Worm (Caenorhabditis elegans) whole organism, early embryonic: ENCODE results near the gene ZK105.8.

Experiments used
- B0310.2 ChIP-seq: sonication (generic microtip); optimal IDR thresholded peaks from 2 replicates; lab custom pipeline; 2016; ENCODE audit warnings: mild to moderate bottlenecking, missing genetic modification characterization, missing compliant biosample characterization
- F13C5.2 ChIP-seq: sonication (generic microtip); optimal IDR thresholded peaks from 2 replicates; lab custom pipeline; 2017; ENCODE audit warnings: mild to moderate bottlenecking, missing genetic modification characterization, inconsistent platforms, missing compliant biosample characterization
- aly-1 ChIP-seq: sonication (generic microtip); optimal IDR thresholded peaks from 2 replicates; lab custom pipeline; 2016; ENCODE audit warnings: missing genetic modification characterization, missing compliant biosample characterization
- ama-1 ChIP-seq: fragments of 150-350 bp; optimal IDR thresholded peaks from 2 replicates; lab custom pipeline; 2014
- ceh-13 ChIP-seq: fragments of 200-800 bp; sonication (Bioruptor generic); optimal IDR thresholded peaks from 2 replicates; lab custom pipeline; 2018; ENCODE audit warnings: mild to moderate bottlenecking, missing genetic modification characterization, missing compliant biosample characterization
- ceh-36 ChIP-seq: sonication (generic microtip); optimal IDR thresholded peaks from 2 replicates; lab custom pipeline; 2016; ENCODE audit warnings: missing genetic modification characterization, inconsistent platforms, missing compliant biosample characterization
- ets-7 ChIP-seq: sonication (generic microtip); optimal IDR thresholded peaks from 2 replicates; lab custom pipeline; 2016; ENCODE audit warnings: missing genotype, missing genetic modification characterization, missing compliant biosample characterization
- flt-1 ChIP-seq: fragments of 200-800 bp; sonication (Bioruptor generic); IDR thresholded peaks from 2 replicates; pipeline ENCODE4 v1.3.6; 2022; ENCODE audit warnings: missing genetic modification characterization, missing compliant biosample characterization
- hmbx-1 ChIP-seq: sonication (generic microtip); optimal IDR thresholded peaks from 2 replicates; lab custom pipeline; 2016; ENCODE audit warnings: mild to moderate bottlenecking, missing genetic modification characterization, missing compliant biosample characterization
- hmg-4 ChIP-seq: fragments of 200-800 bp; sonication (Bioruptor generic); optimal IDR thresholded peaks from 2 replicates; lab custom pipeline; 2018; ENCODE audit warnings: mild to moderate bottlenecking, missing genetic modification characterization, missing compliant biosample characterization
- hnd-1 ChIP-seq: sonication (generic microtip); optimal IDR thresholded peaks from 2 replicates; lab custom pipeline; 2016; ENCODE audit warnings: missing genetic modification characterization, missing compliant biosample characterization
- pes-1 ChIP-seq: fragments of 200-800 bp; sonication (Bioruptor generic); IDR thresholded peaks from 2 replicates; pipeline ENCODE4 v1.3.6; 2022; ENCODE audit warnings: missing genetic modification reagents, missing genetic modification characterization, missing compliant biosample characterization
- scrt-1 ChIP-seq: fragments of 200-800 bp; sonication (Bioruptor generic); IDR thresholded peaks from 2 replicates; pipeline ENCODE4 v1.3.6; 2022; ENCODE audit warnings: missing genetic modification characterization, missing compliant biosample characterization
- sea-1 ChIP-seq: fragments of 200-800 bp; sonication (Bioruptor generic); conservative IDR thresholded peaks from 2 replicates; pipeline ENCODE4 v1.3.6; 2022; ENCODE audit warnings: missing genetic modification characterization, missing compliant biosample characterization
- tbx-11 ChIP-seq: fragments of 200-800 bp; sonication (Bioruptor generic); IDR thresholded peaks from 2 replicates; pipeline ENCODE4 v1.3.6; 2022; ENCODE audit warnings: missing genetic modification characterization, missing compliant biosample characterization
- tbx-37 ChIP-seq: fragments of 200-800 bp; sonication (Bioruptor generic); conservative IDR thresholded peaks from 2 replicates; pipeline ENCODE4 v1.3.6; 2022; ENCODE audit warnings: missing genetic modification reagents, missing genetic modification characterization, missing compliant biosample characterization
- tra-4 ChIP-seq: sonication (generic microtip); optimal IDR thresholded peaks from 2 replicates; lab custom pipeline; 2017; ENCODE audit warnings: missing genetic modification characterization, missing compliant biosample characterization

The ZK105.8 gene

DNA sequence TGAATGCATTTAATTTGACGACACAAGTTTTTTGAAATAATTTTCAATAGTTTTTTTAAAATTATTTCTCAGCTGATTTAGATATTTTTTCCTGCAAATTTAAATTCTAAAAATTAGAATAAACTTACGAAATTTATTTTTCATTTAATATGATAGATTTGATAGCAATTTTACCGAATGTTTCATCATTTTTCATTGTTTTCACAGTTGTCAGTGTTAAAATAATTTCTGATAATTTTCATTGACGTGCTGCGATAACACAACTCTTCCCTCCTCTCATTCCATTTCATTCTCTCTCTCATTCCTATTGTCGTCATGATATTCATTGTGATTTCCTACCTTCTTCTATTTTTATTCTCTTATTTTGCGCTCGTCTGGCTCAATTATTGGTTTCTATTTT is 35.9 kb downstream of the ZK105.8 start, which contains the start of gene hint-3:
Gene hint-3, plus strand, starts transcription at position 301 of the 400 bp plus-strand sequence.
- no peak for TF ChIP-seq sea-1
- no peak for TF ChIP-seq tra-4 (tag; lab: Kevin White, UChicago)
- no peak for TF ChIP-seq hmg-4 (GFP tag; lab: Kevin White, UChicago)
- TF ChIP-seq tbx-37, result no peak
- no peak for TF ChIP-seq ceh-13 (GFP tag; lab: Kevin White, UChicago)
- TF ChIP-seq hmbx-1 (tag; lab: Kevin White, UChicago), result no peak
- TF ChIP-seq ama-1 (lab: Kevin White, UChicago), result no peak
- TF ChIP-seq hnd-1, result no peak
- TF ChIP-seq B0310.2 (tag; lab: Kevin White, UChicago), result no peak
- TF ChIP-seq flt-1 (GFP tag; lab: Robert Waterston, UW), result no peak
- TF ChIP-seq scrt-1, result no peak
- no peak for TF ChIP-seq tbx-11 (GFP tag; lab: Robert Waterston, UW)
- no peak for TF ChIP-seq ceh-36 (tag; lab: Kevin White, UChicago)
- no peak for TF ChIP-seq aly-1 (tag; lab: Kevin White, UChicago)

DNA sequence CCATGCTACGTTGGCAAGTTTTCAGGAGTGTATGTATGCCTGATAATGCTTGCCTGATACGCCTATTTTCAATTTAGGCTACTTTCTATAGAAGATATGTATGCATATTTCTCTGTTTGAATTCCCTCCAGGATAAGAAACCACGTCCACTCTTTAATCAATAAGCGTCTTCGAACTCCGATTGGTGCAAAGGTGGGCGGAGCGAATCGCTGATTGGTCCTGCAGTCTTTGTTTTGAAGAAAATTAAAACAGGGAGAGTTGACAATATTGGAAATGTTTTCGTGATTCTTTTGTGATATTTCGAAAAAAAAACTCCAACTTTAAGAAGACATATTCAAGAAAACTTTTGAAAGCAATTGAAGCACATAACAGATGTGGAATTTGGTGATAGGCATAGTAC is 37.6 kb downstream of the ZK105.8 start:
- TF ChIP-seq flt-1 (GFP tag; lab: Robert Waterston, UW), result no peak
- TF ChIP-seq tra-4 (tag; lab: Kevin White, UChicago), result no peak
- TF ChIP-seq scrt-1, result no peak
- TF ChIP-seq B0310.2 (tag; lab: Kevin White, UChicago), result no peak
- TF ChIP-seq ceh-13 (GFP tag; lab: Kevin White, UChicago), result no peak
- TF ChIP-seq tbx-37, result no peak
- TF ChIP-seq F13C5.2 (tag; lab: Kevin White, UChicago), result no peak
- TF ChIP-seq ama-1 (lab: Kevin White, UChicago), result no peak
- no peak for TF ChIP-seq aly-1 (tag; lab: Kevin White, UChicago)
- no peak for TF ChIP-seq hnd-1
- TF ChIP-seq pes-1 (GFP tag; lab: Robert Waterston, UW), result no peak
- TF ChIP-seq hmg-4 (GFP tag; lab: Kevin White, UChicago), result no peak
- no peak for TF ChIP-seq ceh-36 (tag; lab: Kevin White, UChicago)
- TF ChIP-seq sea-1, result no peak
- TF ChIP-seq tbx-11 (GFP tag; lab: Robert Waterston, UW), result no peak
- no peak for TF ChIP-seq ets-7 (tag; lab: Kevin White, UChicago)
- no peak for TF ChIP-seq hmbx-1 (tag; lab: Kevin White, UChicago)

DNA sequence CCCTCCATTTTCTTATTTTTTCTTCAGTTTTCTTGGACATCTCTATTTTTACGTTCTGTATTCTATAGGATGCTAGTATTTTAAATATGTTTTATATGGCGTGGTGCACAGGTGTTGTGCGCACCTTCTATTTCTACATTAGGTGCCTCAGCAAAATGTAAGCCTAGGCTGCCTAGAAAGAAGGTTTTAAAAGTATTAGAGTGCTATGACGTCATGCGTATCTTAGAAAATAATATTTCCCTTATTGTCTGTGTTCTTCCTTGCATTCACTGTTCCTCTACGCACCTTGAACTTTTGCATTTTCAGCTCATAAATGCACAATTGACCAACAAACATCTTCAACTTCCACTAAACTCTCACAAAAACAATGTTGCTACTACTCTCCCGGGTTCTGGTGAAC is 46.7 kb downstream of the ZK105.8 start, which contains the start of gene frpr-3:
Gene frpr-3, plus strand, starts transcription at position 301 of the 400 bp plus-strand sequence.
- no peak for TF ChIP-seq flt-1 (GFP tag; lab: Robert Waterston, UW)
- no peak for TF ChIP-seq aly-1 (tag; lab: Kevin White, UChicago)
- no peak for TF ChIP-seq tra-4 (tag; lab: Kevin White, UChicago)
- TF ChIP-seq ceh-36 (tag; lab: Kevin White, UChicago), result no peak
- TF ChIP-seq tbx-11 (GFP tag; lab: Robert Waterston, UW), result no peak
- TF ChIP-seq ama-1 (lab: Kevin White, UChicago), result no peak
- no peak for TF ChIP-seq hnd-1
- no peak for TF ChIP-seq sea-1
- TF ChIP-seq F13C5.2 (tag; lab: Kevin White, UChicago), result no peak
- no peak for TF ChIP-seq ceh-13 (GFP tag; lab: Kevin White, UChicago)
- no peak for TF ChIP-seq hmg-4 (GFP tag; lab: Kevin White, UChicago)
- no peak for TF ChIP-seq tbx-37
- TF ChIP-seq B0310.2 (tag; lab: Kevin White, UChicago), result no peak
- TF ChIP-seq scrt-1, result no peak
- TF ChIP-seq hmbx-1 (tag; lab: Kevin White, UChicago), result no peak
- TF ChIP-seq ets-7 (tag; lab: Kevin White, UChicago), result no peak

DNA sequence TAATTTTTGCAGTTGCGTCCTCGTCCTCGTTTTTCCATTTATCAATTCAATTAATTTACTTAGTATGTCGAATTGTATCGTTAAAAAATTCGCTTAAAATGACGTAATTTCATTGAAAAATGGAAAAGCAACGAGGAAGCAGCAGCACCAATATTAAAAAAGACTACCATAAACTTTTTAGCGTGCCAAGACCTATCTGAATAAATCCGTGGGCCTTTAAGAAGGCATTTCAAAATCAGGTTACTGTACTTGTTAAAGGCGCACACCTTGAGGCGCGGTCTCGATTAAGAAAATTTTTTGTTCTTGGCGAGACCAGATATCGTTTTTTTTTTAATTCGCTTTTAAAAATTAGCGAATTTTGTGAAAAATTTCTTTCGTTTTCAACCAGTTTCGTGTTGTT is 49.4 kb downstream of the ZK105.8 start:
- TF ChIP-seq sea-1 (no peak), hnd-1 (no peak), ama-1 (lab: Kevin White, UChicago) (no peak), pes-1 (GFP tag; lab: Robert Waterston, UW) (no peak), scrt-1 (no peak), ets-7 (tag; lab: Kevin White, UChicago) (no peak), ceh-36 (tag; lab: Kevin White, UChicago) (no peak), tbx-37 (no peak), F13C5.2 (tag; lab: Kevin White, UChicago) (no peak), tra-4 (tag; lab: Kevin White, UChicago) (no peak), flt-1 (GFP tag; lab: Robert Waterston, UW) (no peak), ceh-13 (GFP tag; lab: Kevin White, UChicago) (no peak), hmg-4 (GFP tag; lab: Kevin White, UChicago) (no peak)

DNA sequence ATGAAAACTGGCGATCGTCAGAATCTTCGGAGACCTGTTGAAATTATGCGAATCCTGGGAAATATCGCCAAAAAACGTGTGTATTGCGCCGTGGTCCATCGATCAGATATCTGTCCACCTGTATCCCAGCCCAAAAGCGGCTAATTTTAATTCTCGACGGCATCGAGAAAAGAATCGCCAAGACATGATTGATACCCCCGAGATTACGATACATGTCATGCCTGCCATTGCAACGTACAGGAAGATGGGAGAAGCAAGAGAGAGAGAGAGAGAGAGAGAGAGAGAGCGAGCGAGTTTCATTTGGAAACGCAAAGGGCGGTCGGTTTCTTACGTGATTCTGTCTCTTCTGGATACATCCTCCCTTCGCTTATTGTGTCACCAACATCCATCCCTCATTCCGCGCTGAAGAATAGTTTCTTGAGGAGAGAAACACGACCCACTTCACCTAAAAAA is 49.9 kb downstream of the ZK105.8 start, which contains the start of gene grl-10:
Gene grl-10, plus strand, starts transcription at position 403 of the 453 bp plus-strand sequence.
- TF ChIP-seq hnd-1 (no peak), aly-1 (tag; lab: Kevin White, UChicago) (no peak), ceh-13 (GFP tag; lab: Kevin White, UChicago) (no peak), scrt-1 (no peak), flt-1 (GFP tag; lab: Robert Waterston, UW) (no peak), B0310.2 (tag; lab: Kevin White, UChicago) (no peak), ama-1 (lab: Kevin White, UChicago) (no peak), sea-1 (no peak), F13C5.2 (tag; lab: Kevin White, UChicago) (no peak), ets-7 (tag; lab: Kevin White, UChicago) (no peak), ceh-36 (tag; lab: Kevin White, UChicago) (no peak), tbx-11 (GFP tag; lab: Robert Waterston, UW) (no peak), tra-4 (tag; lab: Kevin White, UChicago) (no peak), hmg-4 (GFP tag; lab: Kevin White, UChicago) (no peak), pes-1 (GFP tag; lab: Robert Waterston, UW) (no peak), hmbx-1 (tag; lab: Kevin White, UChicago) (no peak), tbx-37 (no peak)

DNA sequence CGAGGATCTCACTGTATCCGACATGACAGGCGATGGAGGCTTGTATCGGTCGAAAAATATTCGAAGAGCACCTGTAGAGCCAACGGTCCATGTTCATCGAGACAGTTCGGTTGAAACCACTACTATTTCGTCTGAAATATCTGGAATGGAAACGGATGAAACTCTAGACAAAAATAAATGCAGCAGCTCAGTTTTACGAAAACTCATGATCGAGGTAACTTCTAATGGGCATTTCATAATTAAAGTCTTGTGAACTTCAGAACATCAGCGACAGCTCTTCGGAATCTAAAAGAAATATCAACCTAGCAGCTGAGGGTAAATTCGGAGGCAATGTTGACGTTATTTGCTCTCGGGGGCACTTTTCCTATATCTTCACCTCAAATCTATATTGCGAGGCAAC is 50.9 kb downstream of the ZK105.8 start:
- TF ChIP-seq tra-4 (tag; lab: Kevin White, UChicago) (no peak), sea-1 (no peak), ceh-13 (GFP tag; lab: Kevin White, UChicago) (no peak), ama-1 (lab: Kevin White, UChicago) (no peak), tbx-37 (no peak), flt-1 (GFP tag; lab: Robert Waterston, UW) (no peak), hmbx-1 (tag; lab: Kevin White, UChicago) (no peak), scrt-1 (no peak), B0310.2 (tag; lab: Kevin White, UChicago) (no peak), aly-1 (tag; lab: Kevin White, UChicago) (no peak), ets-7 (tag; lab: Kevin White, UChicago) (no peak), tbx-11 (GFP tag; lab: Robert Waterston, UW) (no peak), pes-1 (GFP tag; lab: Robert Waterston, UW) (no peak), F13C5.2 (tag; lab: Kevin White, UChicago) (no peak), ceh-36 (tag; lab: Kevin White, UChicago) (no peak)
